Fruit fly (Drosophila melanogaster): Measurements from ENCODE around the gene CG14339.

DNA sequence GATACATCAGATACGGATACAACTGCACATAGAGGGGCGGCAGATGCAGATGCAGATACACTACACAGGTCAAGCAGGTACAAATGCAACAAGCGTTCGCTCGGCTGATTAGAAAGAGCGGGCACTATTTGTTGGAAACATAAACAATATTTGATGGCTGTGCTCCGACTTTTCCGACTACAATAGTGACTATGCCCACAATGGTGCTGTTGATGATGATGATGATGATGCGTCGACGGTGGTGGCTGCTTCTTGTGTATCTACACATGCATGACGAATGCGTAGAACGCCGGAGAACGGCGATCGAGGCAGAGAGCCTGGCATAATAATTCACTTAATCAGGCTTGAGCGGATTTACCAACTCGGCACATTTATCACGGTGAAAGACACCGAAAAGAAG, 40.3 kb upstream of the CG14339 start:
- TF ChIP-seq dac (GFP tag; optimal IDR thresholded peaks at IDR 0.05) (no peak), CG3919 (GFP tag; optimal IDR thresholded peaks at IDR 0.05) (no peak), esn (GFP tag; optimal IDR thresholded peaks at IDR 0.05) (no peak), CG15336 (GFP tag; IDR thresholded peaks at IDR 0.05) (no peak)

All from whole organism, prepupa.